Fruit fly (Drosophila melanogaster) Kc167 (cell line): ENCODE results near the gene Mpcp2.

Source experiments
- Myc ChIP-seq: fragments of >200 bp; optimal IDR thresholded peaks from 2 replicates; lab custom pipeline; 2017; ENCODE audit warnings: missing external identifiers
- Sin3A ChIP-seq: fragments of >200 bp; optimal IDR thresholded peaks from 2 replicates; lab custom pipeline; 2018; ENCODE audit warnings: missing external identifiers
- h ChIP-seq: fragments of >200 bp; optimal IDR thresholded peaks from 3 replicates; lab custom pipeline; 2018; ENCODE audit warnings: missing external identifiers
- insv ChIP-seq: fragments of >200 bp; optimal IDR thresholded peaks from 3 replicates; lab custom pipeline; 2018; ENCODE audit warnings: missing external identifiers
- psq ChIP-seq: fragments of >200 bp; optimal IDR thresholded peaks from 2 replicates; lab custom pipeline; 2017; ENCODE audit warnings: missing external identifiers
- ttk ChIP-seq: sonication (Bioruptor generic); optimal IDR thresholded peaks from 2 replicates; lab custom pipeline; 2017; ENCODE audit warnings: missing external identifiers

Mpcp2 gene

DNA sequence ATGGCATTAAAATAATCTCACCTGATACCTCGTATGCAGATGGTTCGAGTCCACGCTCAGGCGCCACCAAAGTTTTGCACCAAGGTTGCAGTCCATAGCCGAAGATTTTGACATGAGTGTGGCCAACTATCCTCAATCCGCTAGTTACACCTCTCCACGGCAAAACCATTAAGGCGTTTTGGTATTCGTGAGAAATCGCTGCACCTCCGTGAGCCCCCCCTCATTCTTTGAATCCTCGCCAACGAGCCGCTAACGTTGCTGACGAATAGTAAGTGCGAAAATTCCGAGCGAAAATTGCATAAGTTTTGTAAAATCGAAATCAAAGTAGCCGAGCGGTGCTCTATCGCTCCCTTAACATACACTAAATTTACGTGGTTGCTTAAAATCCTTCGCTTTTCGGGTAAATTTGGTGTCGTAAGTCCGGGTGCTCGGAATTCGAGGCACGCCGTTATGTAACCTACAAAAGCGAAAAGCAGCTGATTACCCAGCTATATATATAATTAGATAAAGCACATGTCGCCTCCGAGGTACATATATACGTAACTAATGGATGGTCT lies at the start of gene Mpcp2:
TSS of gene Mpcp2 (plus strand) at position 217 of the 557 bp plus-strand sequence.
- no peak for TF ChIP-seq psq (lab: Kevin White, UChicago)
- no peak for TF ChIP-seq Myc (lab: Kevin White, UChicago)
- TF ChIP-seq h, result no peak
- TF ChIP-seq insv (lab: Kevin White, UChicago), result no peak
- TF ChIP-seq ttk (lab: Kevin White, UChicago), result no peak
- no peak for TF ChIP-seq Sin3A (lab: Kevin White, UChicago)

DNA sequence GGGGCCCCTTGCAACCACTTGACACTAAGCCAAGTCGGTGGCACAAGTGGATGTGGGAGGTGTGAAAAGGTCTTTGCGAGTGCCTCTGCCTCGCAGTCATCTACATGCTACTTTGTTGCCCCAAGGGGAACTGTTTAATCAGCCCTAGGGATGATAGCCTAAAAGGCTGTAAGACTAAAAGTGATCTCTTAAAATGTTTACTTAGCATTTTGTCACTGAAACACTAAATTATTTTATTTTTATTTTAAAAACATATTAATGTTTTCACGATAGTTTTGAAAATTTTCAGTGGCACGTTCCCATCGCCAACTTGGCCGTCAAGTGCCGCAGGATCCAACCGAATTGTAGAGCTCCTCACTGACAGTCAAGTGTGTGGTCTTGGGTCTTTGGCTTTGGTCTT lies 40.0 kb upstream of the Mpcp2 start:
- no peak for TF ChIP-seq psq (lab: Kevin White, UChicago)
- no peak for TF ChIP-seq insv (lab: Kevin White, UChicago)
- TF ChIP-seq Sin3A (lab: Kevin White, UChicago), result no peak
- TF ChIP-seq Myc (lab: Kevin White, UChicago), result no peak
- no peak for TF ChIP-seq h
- TF ChIP-seq ttk (lab: Kevin White, UChicago), result no peak

DNA sequence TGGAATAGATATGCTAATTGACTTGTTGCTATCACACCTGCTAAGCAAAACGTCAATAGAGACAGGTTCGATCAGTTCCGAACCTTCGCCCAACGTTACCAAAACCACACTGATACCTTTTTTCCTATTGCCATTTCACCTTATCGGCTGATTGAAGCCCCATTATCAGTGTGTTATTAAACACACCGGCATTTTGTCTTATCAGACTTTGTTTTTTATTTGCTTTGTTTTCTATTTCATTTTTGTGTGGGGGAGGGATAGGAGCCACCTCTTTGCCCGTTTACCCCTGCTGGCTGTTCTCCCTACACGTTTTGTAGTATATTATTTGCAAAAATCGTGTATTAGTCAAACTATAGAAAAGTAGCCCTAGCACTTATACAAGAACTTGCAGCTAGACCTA lies 27.5 kb upstream of the Mpcp2 start:
- TF ChIP-seq Sin3A (lab: Kevin White, UChicago) (no peak), h (no peak), insv (lab: Kevin White, UChicago) (no peak), ttk (lab: Kevin White, UChicago) (no peak), psq (lab: Kevin White, UChicago) (no peak), Myc (lab: Kevin White, UChicago) (no peak)

- TF ChIP-seq Myc (lab: Kevin White, UChicago) (no peak), Sin3A (lab: Kevin White, UChicago) (no peak), ttk (lab: Kevin White, UChicago) (no peak), insv (lab: Kevin White, UChicago) (no peak), psq (lab: Kevin White, UChicago) (no peak), h (no peak)
Measured at dm6 chr3L:14513286-14513685, 24.2 kb upstream of the Mpcp2 start.

DNA sequence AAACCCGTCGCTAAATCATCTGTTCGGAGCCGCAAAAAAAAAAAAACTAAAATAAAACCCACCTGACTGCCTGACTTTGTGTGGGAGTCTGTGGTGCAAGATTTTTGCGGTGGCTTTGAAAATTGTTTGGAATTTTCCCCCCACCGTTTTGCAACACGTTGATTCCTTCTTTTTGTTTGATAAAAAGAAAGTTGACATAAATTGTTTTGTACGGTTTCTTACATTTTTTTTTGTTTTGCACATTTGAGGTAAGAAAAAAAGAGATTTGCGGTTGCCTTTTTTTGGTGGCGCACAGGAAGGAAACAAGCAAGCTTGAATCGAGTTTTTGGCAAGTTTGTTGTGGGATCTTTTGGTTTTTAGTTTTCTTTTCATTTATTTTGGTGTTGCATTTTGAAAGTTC lies 21.8 kb upstream of the Mpcp2 start:
- TF ChIP-seq insv (lab: Kevin White, UChicago) (no peak), Sin3A (lab: Kevin White, UChicago) (no peak), Myc (lab: Kevin White, UChicago) (no peak), psq (lab: Kevin White, UChicago) (no peak), ttk (lab: Kevin White, UChicago) (no peak), h (no peak)

DNA sequence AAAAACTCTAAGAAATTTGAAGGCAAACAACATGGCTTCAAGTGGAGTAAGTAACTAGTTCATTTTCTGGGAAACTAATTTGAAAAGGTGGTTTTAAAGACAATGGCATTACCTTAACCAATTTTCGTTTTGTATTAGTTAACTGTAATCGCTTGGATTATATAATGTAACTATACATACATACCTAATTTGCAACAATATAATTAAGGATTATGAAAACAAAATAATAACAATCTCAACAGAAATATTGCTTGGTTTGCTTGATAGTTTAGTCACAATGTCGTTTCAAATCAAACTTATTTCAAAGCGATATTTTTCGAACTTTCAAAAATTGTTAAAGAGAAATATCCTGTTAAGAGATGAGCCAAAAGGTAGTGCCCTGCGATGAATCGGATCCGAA lies 19.9 kb upstream of the Mpcp2 start, which contains the start of gene CG9592:
TSS of gene CG9592 (plus strand) at position 301 of the 400 bp plus-strand sequence.
- TF ChIP-seq Sin3A (lab: Kevin White, UChicago) (no peak), psq (lab: Kevin White, UChicago) (no peak), insv (lab: Kevin White, UChicago) (no peak), ttk (lab: Kevin White, UChicago) (no peak), Myc (lab: Kevin White, UChicago) (no peak), h (no peak)

- TF ChIP-seq h (no peak), insv (lab: Kevin White, UChicago) (no peak), Sin3A (lab: Kevin White, UChicago) (no peak), Myc (lab: Kevin White, UChicago) (no peak), ttk (lab: Kevin White, UChicago) (no peak), psq (lab: Kevin White, UChicago) (no peak)
Measured at dm6 chr3L:14521590-14521989, 15.9 kb upstream of the Mpcp2 start, which contains the start of gene CG4613. Gene CG4613 (minus strand): TSS chr3L:14521690.

dm6 chr3L:14522483-14523362 lies 14.7 kb upstream of the Mpcp2 start:
- TF ChIP-seq h (no peak), Myc (lab: Kevin White, UChicago) (no peak), insv (lab: Kevin White, UChicago) (no peak), Sin3A (lab: Kevin White, UChicago) (no peak), psq (lab: Kevin White, UChicago) (no peak), ttk (lab: Kevin White, UChicago) (no peak)

DNA sequence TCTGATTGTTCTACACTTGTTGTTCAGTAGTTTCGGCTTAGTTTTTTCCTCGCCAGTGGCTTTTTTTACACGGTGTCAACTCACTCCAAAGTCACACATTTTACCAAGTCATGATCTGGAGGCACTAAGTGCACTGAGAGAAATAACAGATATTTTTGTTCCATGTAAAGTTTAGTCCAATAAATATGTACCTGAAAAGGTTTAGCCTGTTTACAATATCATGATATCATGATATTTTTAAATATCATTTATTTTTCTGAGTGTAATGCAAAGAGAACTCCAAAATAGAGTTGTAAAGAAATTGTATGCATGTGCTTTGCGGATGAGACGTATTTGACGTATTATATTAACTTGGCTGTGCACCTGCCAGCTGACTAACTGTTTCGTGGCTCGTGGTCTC lies 5.6 kb upstream of the Mpcp2 start:
- no peak for TF ChIP-seq insv (lab: Kevin White, UChicago)
- no peak for TF ChIP-seq Sin3A (lab: Kevin White, UChicago)
- no peak for TF ChIP-seq h
- no peak for TF ChIP-seq Myc (lab: Kevin White, UChicago)
- TF ChIP-seq psq (lab: Kevin White, UChicago), result no peak
- TF ChIP-seq ttk (lab: Kevin White, UChicago), result no peak

DNA sequence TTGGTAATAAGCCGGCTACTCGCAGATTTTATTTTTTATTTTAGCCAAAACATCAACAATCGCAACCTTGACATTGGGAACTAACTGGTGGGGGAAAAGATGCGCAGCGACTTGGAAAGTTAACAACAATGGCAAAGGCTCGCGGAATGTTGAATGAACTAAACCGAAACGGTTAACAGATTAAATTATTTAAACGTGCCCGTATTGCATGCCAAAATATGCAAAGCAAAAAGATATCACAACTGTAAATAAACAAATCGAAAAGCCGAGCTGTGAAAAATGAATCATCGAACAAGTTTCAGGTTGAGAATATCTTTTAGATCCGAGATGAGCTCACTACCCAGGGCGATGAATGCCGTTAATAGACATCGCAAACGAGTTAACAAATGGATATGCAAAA lies 4.3 kb upstream of the Mpcp2 start:
- TF ChIP-seq Sin3A (lab: Kevin White, UChicago), result no peak
- no peak for TF ChIP-seq psq (lab: Kevin White, UChicago)
- no peak for TF ChIP-seq insv (lab: Kevin White, UChicago)
- TF ChIP-seq h, result no peak
- TF ChIP-seq ttk (lab: Kevin White, UChicago), result no peak
- TF ChIP-seq Myc (lab: Kevin White, UChicago), result no peak

DNA sequence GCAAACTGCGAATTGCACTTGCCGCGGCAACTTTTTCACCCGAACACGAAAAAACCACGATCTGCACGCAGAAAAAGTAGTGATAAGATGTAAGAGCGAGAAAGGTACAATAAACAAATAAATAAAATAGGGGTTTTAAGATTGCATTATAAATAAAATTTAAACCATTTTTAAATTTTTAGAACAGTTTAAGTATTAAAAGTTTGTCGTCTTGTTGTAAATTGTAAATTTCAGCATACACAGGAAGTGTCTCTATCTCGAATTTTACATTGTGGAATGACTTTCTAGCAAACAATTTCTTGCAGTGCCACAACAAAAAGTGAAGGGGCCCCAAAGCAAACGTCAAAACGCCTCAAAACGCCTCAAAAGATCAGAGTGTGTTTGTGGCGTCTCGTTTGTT lies 2.8 kb upstream of the Mpcp2 start:
- no peak for TF ChIP-seq Myc (lab: Kevin White, UChicago)
- no peak for TF ChIP-seq Sin3A (lab: Kevin White, UChicago)
- no peak for TF ChIP-seq insv (lab: Kevin White, UChicago)
- no peak for TF ChIP-seq ttk (lab: Kevin White, UChicago)
- TF ChIP-seq h, result no peak
- no peak for TF ChIP-seq psq (lab: Kevin White, UChicago)
